Fruit fly (Drosophila melanogaster): ENCODE results near the gene NimC3.

DNA sequence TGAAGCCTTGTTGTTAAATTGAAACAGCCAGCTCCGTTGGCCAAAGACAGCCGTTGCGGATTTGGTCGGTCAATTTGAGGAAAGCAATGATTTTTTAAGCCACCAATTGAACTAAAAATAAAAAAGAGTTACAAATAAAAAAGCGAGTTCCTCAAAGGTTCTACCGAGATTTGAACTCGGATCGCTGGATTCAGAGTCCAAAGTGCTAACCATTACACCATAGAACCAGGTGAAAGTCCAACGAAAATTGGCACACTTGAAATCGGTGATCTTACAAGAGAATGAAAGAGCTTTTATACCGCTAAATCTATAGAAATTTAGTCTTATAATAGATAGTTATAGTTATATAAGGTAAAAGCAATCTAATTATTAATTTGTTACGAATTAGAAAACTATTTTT is 9.6 kb downstream of the NimC3 start:
- TF ChIP-seq usp (GFP tag; optimal IDR thresholded peaks at IDR 0.05) (no peak), h (GFP tag; optimal IDR thresholded peaks at IDR 0.05) (no peak), dmrt93B (GFP tag; optimal IDR thresholded peaks at IDR 0.05) (no peak), pan (optimal IDR thresholded peaks at IDR 0.05) (no peak), psq (GFP tag; optimal IDR thresholded peaks at IDR 0.05) (no peak), sage (GFP tag; optimal IDR thresholded peaks at IDR 0.05) (no peak), Hr78 (GFP tag; optimal IDR thresholded peaks at IDR 0.05) (no peak), Abd-B (GFP tag; optimal IDR thresholded peaks at IDR 0.05) (no peak), dsf (GFP tag; optimal IDR thresholded peaks at IDR 0.05; ENCODE audit: borderline replicate concordance) (no peak), CG32264 (GFP tag; optimal IDR thresholded peaks at IDR 0.05) (no peak), Jra (GFP tag; optimal IDR thresholded peaks at IDR 0.05) (no peak)

Data from whole organism, wandering third instar larva.